Worm (Caenorhabditis elegans) whole organism, L1 larva: ENCODE results near the gene C54C6.4.

Source experiments
- efl-1 ChIP-seq, 4 experiments: fragments of 150-350 bp; optimal IDR thresholded peaks in 3 of 4; peaks in 1 of 4; 1 replicate in 1 of 4; 2 replicates in 3 of 4; lab custom pipeline; 2014; ENCODE audit warnings: missing biosample characterization in 2 of 4, missing genetic modification characterization in 2 of 4, missing genetic modification reagents in 2 of 4
- efl-3 ChIP-seq: fragments of 200-800 bp; sonication (Bioruptor generic); optimal IDR thresholded peaks from 2 replicates; lab custom pipeline; 2018; ENCODE audit warnings: mild to moderate bottlenecking, missing genetic modification characterization, missing compliant biosample characterization
- elt-3 ChIP-seq, 6 experiments: fragments of 150-350 bp in 1 of 6; sonication (generic microtip); optimal IDR thresholded peaks; 2 replicates each; lab custom pipeline; 2017 to 2018; ENCODE audit warnings: missing biosample characterization in 6 of 6, missing genetic modification characterization in 6 of 6, inconsistent platforms in 1 of 6
- fkh-10 ChIP-seq: sonication (generic microtip); optimal IDR thresholded peaks from 2 replicates; lab custom pipeline; 2017; ENCODE audit warnings: missing biosample characterization, missing genetic modification reagents, missing genetic modification characterization
- lsy-2 ChIP-seq, 2 experiments: fragments of 150-350 bp; optimal IDR thresholded peaks; 2 replicates each; lab custom pipeline; 2014; ENCODE audit warnings: missing biosample characterization in 2 of 2, missing genetic modification characterization in 2 of 2
- mef-2 ChIP-seq: fragments of 150-350 bp; optimal IDR thresholded peaks from 2 replicates; lab custom pipeline; 2014; ENCODE audit warnings: missing biosample characterization, missing genetic modification characterization
- skn-1 ChIP-seq: fragments of 150-350 bp; optimal IDR thresholded peaks from 2 replicates; lab custom pipeline; 2014; ENCODE audit warnings: missing biosample characterization, missing genetic modification characterization
- snpc-4 ChIP-seq: fragments of 150-350 bp; optimal IDR thresholded peaks from 2 replicates; lab custom pipeline; 2014; ENCODE audit warnings: missing biosample characterization, missing genetic modification characterization
- unc-130 ChIP-seq: fragments of 150-350 bp; optimal IDR thresholded peaks from 2 replicates; lab custom pipeline; 2017; ENCODE audit warnings: missing biosample characterization, missing genetic modification characterization, inconsistent platforms
- ztf-11 ChIP-seq, 2 experiments: sonication (generic microtip); optimal IDR thresholded peaks; 2 replicates each; lab custom pipeline; 2016 to 2017; ENCODE audit warnings: missing genetic modification characterization in 2 of 2, missing biosample characterization in 1 of 2, missing compliant biosample characterization in 1 of 2

- TF ChIP-seq efl-3 = no peak
- no peak for TF ChIP-seq skn-1 (tag; lab: Kevin White, UChicago)
- no peak for TF ChIP-seq unc-130
- no peak for TF ChIP-seq efl-1 (optimal IDR thresholded peaks at IDR 0.05; lab: Kevin White, UChicago)
- no peak for TF ChIP-seq efl-1 (GFP tag; optimal IDR thresholded peaks at IDR 0.05 in 1 of 2; lab: Kevin White, UChicago)
- TF ChIP-seq lsy-2 (tag; optimal IDR thresholded peaks at IDR 0.05; lab: Kevin White, UChicago) = no peak
- TF ChIP-seq fkh-10 (GFP tag; lab: Kevin White, UChicago) = no peak
- TF ChIP-seq elt-3 (tag; optimal IDR thresholded peaks at IDR 0.05; lab: Kevin White, UChicago) = no peak
- no peak for TF ChIP-seq mef-2
- no peak for TF ChIP-seq ztf-11 (tag; optimal IDR thresholded peaks at IDR 0.05; lab: Kevin White, UChicago)
- no peak for TF ChIP-seq snpc-4
Observed at ce11 chrIII:3534185-3534584, 19.3 kb upstream of the C54C6.4 start.
